Fruit fly (Drosophila melanogaster) whole organism, wandering third instar larva: Measurements from ENCODE around the gene Or85f.

ENCODE experiments used
- Abd-B ChIP-seq: fragments of >200 bp; optimal IDR thresholded peaks from 2 replicates; lab custom pipeline; 2017; ENCODE audit warnings: missing biosample characterization, missing genetic modification characterization
- CG32264 ChIP-seq: fragments of 200-800 bp; sonication (Bioruptor generic); optimal IDR thresholded peaks from 2 replicates; lab custom pipeline; 2016; ENCODE audit warnings: missing biosample characterization, missing genetic modification characterization
- CG9705 ChIP-seq: fragments of 200-800 bp; sonication (Bioruptor generic); optimal IDR thresholded peaks from 2 replicates; lab custom pipeline; 2018; ENCODE audit warnings: missing biosample characterization, mild to moderate bottlenecking, missing genetic modification characterization
- CrebA ChIP-seq: fragments of 200-800 bp; sonication (Bioruptor generic); optimal IDR thresholded peaks from 2 replicates; lab custom pipeline; 2016; ENCODE audit warnings: missing biosample characterization, mild to moderate bottlenecking, missing genetic modification characterization, borderline replicate concordance
- Dfd ChIP-seq: fragments of >200 bp; optimal IDR thresholded peaks from 2 replicates; lab custom pipeline; 2017; ENCODE audit warnings: missing biosample characterization, missing genetic modification characterization
- Dif ChIP-seq: fragments of 200-275, 200-300 bp; sonication (Bioruptor generic); optimal IDR thresholded peaks from 2 replicates; lab custom pipeline; 2018; ENCODE audit warnings: missing biosample characterization, missing genetic modification characterization; ENCODE audit not compliant: partially characterized antibody
- GATAd ChIP-seq: sonication (Bioruptor generic); optimal IDR thresholded peaks from 2 replicates; lab custom pipeline; 2016; ENCODE audit warnings: missing biosample characterization, missing genetic modification characterization
- HLH106 ChIP-seq: fragments of 200-800 bp; optimal IDR thresholded peaks from 3 replicates; lab custom pipeline; 2019; ENCODE audit warnings: missing biosample characterization, mild to moderate bottlenecking, missing genetic modification characterization, moderate library complexity
- Hnf4 ChIP-seq: fragments of 200-800 bp; sonication (Bioruptor generic); optimal IDR thresholded peaks from 2 replicates; lab custom pipeline; 2016; ENCODE audit warnings: missing biosample characterization, mild to moderate bottlenecking, missing genetic modification characterization
- Hr78 ChIP-seq: fragments of >200 bp; optimal IDR thresholded peaks from 2 replicates; lab custom pipeline; 2017; ENCODE audit warnings: missing biosample characterization, missing genetic modification characterization
- Hr83 ChIP-seq: fragments of 200-300 bp; sonication (Bioruptor generic); optimal IDR thresholded peaks from 2 replicates; lab custom pipeline; 2016; ENCODE audit warnings: missing biosample characterization, mild to moderate bottlenecking, missing genetic modification characterization, moderate library complexity; ENCODE audit not compliant: poor library complexity, severe bottlenecking
- Jra ChIP-seq: sonication (Bioruptor generic); optimal IDR thresholded peaks from 2 replicates; lab custom pipeline; 2016; ENCODE audit warnings: missing biosample characterization, missing genetic modification characterization
- Mio ChIP-seq: sonication (Bioruptor generic); optimal IDR thresholded peaks from 2 replicates; lab custom pipeline; 2016; ENCODE audit warnings: missing biosample characterization, missing genetic modification characterization
- Myc ChIP-seq: fragments of >200 bp; optimal IDR thresholded peaks from 2 replicates; lab custom pipeline; 2017
- N ChIP-seq: fragments of >200 bp; optimal IDR thresholded peaks from 2 replicates; lab custom pipeline; 2018; ENCODE audit warnings: missing biosample characterization, missing external identifiers, missing genetic modification characterization
- OdsH ChIP-seq: fragments of 200-800 bp; sonication (Bioruptor generic); optimal IDR thresholded peaks from 2 replicates; lab custom pipeline; 2016; ENCODE audit warnings: missing biosample characterization, mild to moderate bottlenecking, missing genetic modification characterization
- Rel ChIP-seq, 2 experiments: fragments of 200-800 bp; sonication (Bioruptor generic) in 1 of 2; optimal IDR thresholded peaks; 2 replicates in 1 of 2; 3 replicates in 1 of 2; lab custom pipeline; 2016 to 2019; ENCODE audit warnings: mild to moderate bottlenecking in 2 of 2, missing biosample characterization in 2 of 2, missing genetic modification characterization in 2 of 2, moderate library complexity in 1 of 2
- Sp1 ChIP-seq: fragments of 200-800 bp; sonication (Bioruptor generic); optimal IDR thresholded peaks from 3 replicates; lab custom pipeline; 2019; ENCODE audit warnings: missing biosample characterization, mild to moderate bottlenecking, missing genetic modification characterization, moderate library complexity
- Vsx2 ChIP-seq: fragments of 200-300, 225-300 bp; sonication (Bioruptor generic); optimal IDR thresholded peaks from 2 replicates; lab custom pipeline; 2018; ENCODE audit warnings: missing biosample characterization, missing genetic modification characterization; ENCODE audit not compliant: partially characterized antibody
- br ChIP-seq: fragments of 200-800 bp; sonication (Bioruptor generic); optimal IDR thresholded peaks from 2 replicates; lab custom pipeline; 2016; ENCODE audit warnings: missing biosample characterization, missing genetic modification characterization
- brk ChIP-seq: fragments of 200-800 bp; sonication (Bioruptor generic); optimal IDR thresholded peaks from 2 replicates; lab custom pipeline; 2016; ENCODE audit warnings: missing biosample characterization, mild to moderate bottlenecking, missing genetic modification characterization
- dl ChIP-seq, 2 experiments: fragments of 175-275, 200-275 bp in 1 of 2; fragments of 200-275 bp in 1 of 2; sonication (Bioruptor generic); optimal IDR thresholded peaks; lab custom pipeline; 2018; ENCODE audit warnings: mild to moderate bottlenecking in 2 of 2, missing biosample characterization in 2 of 2, missing genetic modification characterization in 2 of 2, moderate library complexity in 2 of 2; ENCODE audit not compliant: partially characterized antibody in 2 of 2, insufficient read depth in 1 of 2
- dmrt93B ChIP-seq: fragments of 200-800 bp; sonication (Bioruptor generic); optimal IDR thresholded peaks from 2 replicates; lab custom pipeline; 2018; ENCODE audit warnings: missing biosample characterization, mild to moderate bottlenecking, missing genetic modification characterization
- dsf ChIP-seq: sonication (Bioruptor generic); optimal IDR thresholded peaks from 2 replicates; lab custom pipeline; 2016; ENCODE audit warnings: missing biosample characterization, missing genetic modification characterization, borderline replicate concordance
- ey ChIP-seq: fragments of 200-800 bp; sonication (Bioruptor generic); optimal IDR thresholded peaks from 2 replicates; lab custom pipeline; 2016; ENCODE audit warnings: missing biosample characterization, missing genetic modification characterization
- foxo ChIP-seq, 2 experiments: fragments of 200-800 bp; sonication (Bioruptor generic); optimal IDR thresholded peaks; 2 replicates in 1 of 2; 3 replicates in 1 of 2; lab custom pipeline; 2016 to 2017; ENCODE audit warnings: missing biosample characterization in 2 of 2, missing genetic modification characterization in 2 of 2
- fru ChIP-seq: fragments of 200-800 bp; sonication (Bioruptor generic); optimal IDR thresholded peaks from 3 replicates; lab custom pipeline; 2016; ENCODE audit warnings: missing biosample characterization, mild to moderate bottlenecking, missing genetic modification characterization
- h ChIP-seq: fragments of 200-800 bp; sonication (Bioruptor generic); optimal IDR thresholded peaks from 3 replicates; lab custom pipeline; 2016; ENCODE audit warnings: missing biosample characterization, mild to moderate bottlenecking, missing genetic modification characterization
- jim ChIP-seq: fragments of 175-275, 200-325 bp; sonication (Bioruptor generic); optimal IDR thresholded peaks from 2 replicates; lab custom pipeline; 2016; ENCODE audit warnings: missing biosample characterization, mild to moderate bottlenecking, missing genetic modification characterization
- lola ChIP-seq: fragments of >200 bp; optimal IDR thresholded peaks from 2 replicates; lab custom pipeline; 2017; ENCODE audit warnings: missing biosample characterization, missing genetic modification characterization
- pan ChIP-seq: fragments of >200 bp; optimal IDR thresholded peaks from 2 replicates; lab custom pipeline; 2017
- psq ChIP-seq: fragments of 200-800 bp; sonication (Bioruptor generic); optimal IDR thresholded peaks from 3 replicates; lab custom pipeline; 2017; ENCODE audit warnings: missing biosample characterization, mild to moderate bottlenecking, missing genetic modification characterization, moderate library complexity
- rgr ChIP-seq: fragments of 200-800 bp; sonication (Bioruptor generic); optimal IDR thresholded peaks from 3 replicates; lab custom pipeline; 2016; ENCODE audit warnings: missing biosample characterization, mild to moderate bottlenecking, missing genetic modification characterization
- sage ChIP-seq: fragments of 200-800 bp; sonication (Bioruptor generic); optimal IDR thresholded peaks from 2 replicates; lab custom pipeline; 2016; ENCODE audit warnings: missing biosample characterization, mild to moderate bottlenecking, missing genetic modification characterization
- sv ChIP-seq: fragments of 200-800 bp; sonication (Bioruptor generic); optimal IDR thresholded peaks from 3 replicates; lab custom pipeline; 2016; ENCODE audit warnings: missing biosample characterization, missing genetic modification characterization
- tai ChIP-seq: sonication (Bioruptor generic); optimal IDR thresholded peaks from 2 replicates; lab custom pipeline; 2016; ENCODE audit warnings: missing biosample characterization, missing genetic modification characterization
- usp ChIP-seq: fragments of >200 bp; optimal IDR thresholded peaks from 2 replicates; lab custom pipeline; 2017; ENCODE audit warnings: missing biosample characterization, missing genetic modification characterization
- woc ChIP-seq: sonication (Bioruptor generic); optimal IDR thresholded peaks from 2 replicates; lab custom pipeline; 2016; ENCODE audit warnings: missing biosample characterization, mild to moderate bottlenecking, missing genetic modification characterization

The Or85f gene

dm6 chr3R:9397890-9398289 is at the start of gene Or85f:
TSS of gene Or85f (plus strand) at chr3R:9398190.
- no peak for TF ChIP-seq woc
- TF ChIP-seq Sp1: no peak
- TF ChIP-seq dsf (GFP tag; lab: Kevin White, UChicago): no peak
- no peak for TF ChIP-seq Vsx2 (GFP tag; lab: Kevin White, UChicago)
- TF ChIP-seq, all 38 proteins: peak for 0

dm6 chr3R:9348379-9348721 is 49.6 kb upstream of the Or85f start:
- TF ChIP-seq Dif: peak; percentile 40
- no peak for TF ChIP-seq Hnf4 (GFP tag; lab: Kevin White, UChicago)
- TF ChIP-seq psq (GFP tag; lab: Kevin White, UChicago): peak; percentile 89
- TF ChIP-seq dl (GFP tag; optimal IDR thresholded peaks at IDR 0.05; lab: Kevin White, UChicago; ENCODE audit: insufficient read depth in 1 of 2, partially characterized antibody in 2 of 2): peak in 1 of 2 experiments; percentile 18
- TF ChIP-seq jim (GFP tag; lab: Kevin White, UChicago): no peak

- TF ChIP-seq dl (GFP tag; optimal IDR thresholded peaks at IDR 0.05; lab: Kevin White, UChicago; ENCODE audit: insufficient read depth in 1 of 2, partially characterized antibody in 2 of 2): no peak
- TF ChIP-seq GATAd (GFP tag; lab: Kevin White, UChicago): no peak
- no peak for TF ChIP-seq Dif
- TF ChIP-seq HLH106 (tag; lab: Kevin White, UChicago): no peak
- peak; percentile 36 for TF ChIP-seq Sp1
- peak; percentile 53 for TF ChIP-seq psq (GFP tag; lab: Kevin White, UChicago)
- TF ChIP-seq dsf (GFP tag; lab: Kevin White, UChicago): no peak
- peak; percentile 57 for TF ChIP-seq h
- TF ChIP-seq woc: peak; percentile 62
- no peak for TF ChIP-seq OdsH (GFP tag; lab: Kevin White, UChicago)
- TF ChIP-seq ey (GFP tag; lab: Kevin White, UChicago): peak; percentile 42
- no peak for TF ChIP-seq CG9705
- TF ChIP-seq rgr (GFP tag; lab: Kevin White, UChicago): peak; percentile 51
- TF ChIP-seq Myc (lab: Kevin White, UChicago): no peak
- TF ChIP-seq pan (lab: Kevin White, UChicago): no peak
- TF ChIP-seq N (GFP tag; lab: Kevin White, UChicago): no peak
- no peak for TF ChIP-seq Hr78 (GFP tag; lab: Kevin White, UChicago)
- no peak for TF ChIP-seq Mio
- TF ChIP-seq Vsx2 (GFP tag; lab: Kevin White, UChicago): no peak
- TF ChIP-seq brk (GFP tag; lab: Kevin White, UChicago): no peak
- TF ChIP-seq CrebA: no peak
- no peak for TF ChIP-seq CG32264
- no peak for TF ChIP-seq sage
- peak; percentile 57 for TF ChIP-seq br (GFP tag; lab: Kevin White, UChicago)
- no peak for TF ChIP-seq Jra (GFP tag; lab: Kevin White, UChicago)
- TF ChIP-seq Hr83 (GFP tag; lab: Kevin White, UChicago): no peak
- no peak for TF ChIP-seq lola (GFP tag; lab: Kevin White, UChicago)
- TF ChIP-seq dmrt93B: peak; percentile 33
- TF ChIP-seq sv (GFP tag; lab: Kevin White, UChicago): no peak
- no peak for TF ChIP-seq Abd-B (GFP tag; lab: Kevin White, UChicago)
- TF ChIP-seq usp: no peak
- no peak for TF ChIP-seq tai (GFP tag; lab: Kevin White, UChicago)
- TF ChIP-seq foxo (GFP tag; optimal IDR thresholded peaks at IDR 0.05; lab: Kevin White, UChicago): peak in 1 of 2 experiments; percentile 55
- TF ChIP-seq Rel (GFP tag; optimal IDR thresholded peaks at IDR 0.05; lab: Kevin White, UChicago): no peak
- TF ChIP-seq Rel (tag; optimal IDR thresholded peaks at IDR 0.05; lab: Kevin White, UChicago): no peak
- TF ChIP-seq Dfd: no peak
- TF ChIP-seq jim (GFP tag; lab: Kevin White, UChicago): no peak
- peak; percentile 51 for TF ChIP-seq fru (GFP tag; lab: Kevin White, UChicago)
- peak; percentile 33 for TF ChIP-seq Hnf4 (GFP tag; lab: Kevin White, UChicago)
Observed at dm6 chr3R:9349267-9349820, 48.6 kb upstream of the Or85f start.
